Worm (Caenorhabditis elegans): Measurements from ENCODE around the gene F45E10.2.

ce11 chrII:11057256-11057655 is 2.1 kb upstream of the F45E10.2 start:
- TF ChIP-seq ztf-29 (GFP tag; IDR thresholded peaks at IDR 0.05) = no peak
- no peak for TF ChIP-seq cog-1 (tag; optimal IDR thresholded peaks at IDR 0.05)
- no peak for TF ChIP-seq flt-1 (GFP tag; IDR thresholded peaks at IDR 0.05)
- TF ChIP-seq ztf-23 (GFP tag; IDR thresholded peaks at IDR 0.05) = no peak
- no peak for TF ChIP-seq tab-1 (GFP tag; IDR thresholded peaks at IDR 0.05)
- no peak for TF ChIP-seq ref-1 (GFP tag; conservative IDR thresholded peaks at IDR 0.05)
- no peak for TF ChIP-seq klf-2 (GFP tag; conservative IDR thresholded peaks at IDR 0.05)
- TF ChIP-seq med-1 (GFP tag; optimal IDR thresholded peaks at IDR 0.05; ENCODE audit: insufficient read depth) = no peak
- no peak for TF ChIP-seq T22C8.4 (GFP tag; IDR thresholded peaks at IDR 0.05)

Data from whole organism, midembryonic.